Worm (Caenorhabditis elegans): ENCODE measurements around the gene sas-6.

DNA sequence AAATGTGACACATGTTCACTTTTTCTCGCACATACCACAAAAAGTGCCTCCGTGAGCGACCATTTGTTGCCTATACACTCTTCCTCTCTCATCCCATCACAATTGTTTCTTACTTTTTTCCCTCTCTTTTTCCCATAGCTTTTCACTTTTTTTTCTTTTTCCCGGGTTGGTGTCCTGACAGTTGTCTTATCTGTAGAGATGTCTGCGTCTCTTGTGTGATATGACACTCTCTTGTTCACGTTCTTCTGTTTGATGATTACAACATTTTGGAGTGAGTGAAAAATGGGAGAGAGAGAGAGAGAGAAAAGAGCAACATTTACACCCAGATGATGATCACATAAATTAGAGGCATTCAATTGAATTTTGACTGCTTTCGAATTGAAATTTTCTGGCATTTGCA is 37.8 kb upstream of the sas-6 start:
- TF ChIP-seq nhr-77 (tag; optimal IDR thresholded peaks at IDR 0.05) (no peak), nhr-129 (tag; optimal IDR thresholded peaks at IDR 0.05) (peak; percentile 95), sem-4 (tag; optimal IDR thresholded peaks at IDR 0.05) (peak; percentile 36), lin-39 (tag; optimal IDR thresholded peaks at IDR 0.05) (no peak), elt-3 (tag; optimal IDR thresholded peaks at IDR 0.05) (no peak), skn-1 (tag; optimal IDR thresholded peaks at IDR 0.05) (no peak), ztf-4 (tag; optimal IDR thresholded peaks at IDR 0.05) (peak; percentile 66), nhr-21 (tag; optimal IDR thresholded peaks at IDR 0.05) (no peak), ZK546.5 (tag; optimal IDR thresholded peaks at IDR 0.05) (no peak), unc-39 (tag; optimal IDR thresholded peaks at IDR 0.05) (no peak)

Data from whole organism, L2 larva.